Worm (Caenorhabditis elegans) whole organism, L2 larva: Measurements from ENCODE around the gene srh-300.

Source experiments
- C34F6.9 ChIP-seq: fragments of 150-350 bp; optimal IDR thresholded peaks from 2 replicates; lab custom pipeline; 2014; ENCODE audit warnings: missing biosample characterization, missing genetic modification characterization
- F13H6.1 ChIP-seq: sonication (generic microtip); optimal IDR thresholded peaks from 2 replicates; lab custom pipeline; 2016; ENCODE audit warnings: missing genetic modification characterization, missing compliant biosample characterization
- R02D3.7 ChIP-seq: fragments of 150-350 bp; optimal IDR thresholded peaks from 2 replicates; lab custom pipeline; 2014; ENCODE audit warnings: missing biosample characterization, missing genetic modification characterization
- Y55F3AM.14 ChIP-seq: fragments of 200-800 bp; sonication (Bioruptor generic); optimal IDR thresholded peaks from 2 replicates; lab custom pipeline; 2018; ENCODE audit warnings: mild to moderate bottlenecking, missing genetic modification characterization, missing compliant biosample characterization
- alr-1 ChIP-seq: fragments of 150-350 bp; optimal IDR thresholded peaks from 2 replicates; lab custom pipeline; 2014; ENCODE audit warnings: missing biosample characterization, missing genetic modification characterization
- aly-2 ChIP-seq: fragments of 150-350 bp; optimal IDR thresholded peaks from 2 replicates; lab custom pipeline; 2014; ENCODE audit warnings: missing biosample characterization, missing genetic modification characterization
- ama-1 ChIP-seq: fragments of 150-350 bp; optimal IDR thresholded peaks from 2 replicates; lab custom pipeline; 2018; ENCODE audit warnings: inconsistent platforms
- blmp-1 ChIP-seq: sonication (generic microtip); optimal IDR thresholded peaks from 2 replicates; lab custom pipeline; 2017; ENCODE audit warnings: missing genetic modification characterization, mild to moderate bottlenecking, missing compliant biosample characterization, antibody characterized with exemption, moderate library complexity; ENCODE audit not compliant: insufficient read depth
- ceh-16 ChIP-seq: fragments of 150-350 bp; optimal IDR thresholded peaks from 2 replicates; lab custom pipeline; 2014; ENCODE audit warnings: missing biosample characterization, missing genetic modification characterization
- crh-2 ChIP-seq: sonication (generic microtip); optimal IDR thresholded peaks from 2 replicates; lab custom pipeline; 2017; ENCODE audit warnings: missing biosample characterization, missing genetic modification characterization
- dmd-4 ChIP-seq: sonication (generic microtip); optimal IDR thresholded peaks from 2 replicates; lab custom pipeline; 2017; ENCODE audit warnings: missing biosample characterization, missing genetic modification characterization
- gmeb-1 ChIP-seq: fragments of 150-350 bp; optimal IDR thresholded peaks from 2 replicates; lab custom pipeline; 2014; ENCODE audit warnings: missing biosample characterization, missing genetic modification characterization
- lin-11 ChIP-seq: fragments of 150-350 bp; sonication (generic microtip); optimal IDR thresholded peaks from 2 replicates; lab custom pipeline; 2014; ENCODE audit warnings: missing biosample characterization, missing genetic modification characterization, inconsistent platforms, mixed read lengths
- lsy-2 ChIP-seq, 2 experiments: fragments of 150-350 bp in 1 of 2; sonication (generic microtip) in 1 of 2; optimal IDR thresholded peaks; 2 replicates each; lab custom pipeline; 2014 to 2017; ENCODE audit warnings: missing biosample characterization in 2 of 2, missing genetic modification characterization in 2 of 2
- mab-5 ChIP-seq: fragments of 150-350 bp; optimal IDR thresholded peaks from 2 replicates; lab custom pipeline; 2014; ENCODE audit warnings: missing biosample characterization, missing genetic modification characterization
- mbf-1 ChIP-seq: sonication (generic microtip); optimal IDR thresholded peaks from 2 replicates; lab custom pipeline; 2017; ENCODE audit warnings: missing biosample characterization, missing genetic modification characterization
- nhr-10 ChIP-seq: sonication (generic microtip); optimal IDR thresholded peaks from 2 replicates; lab custom pipeline; 2017; ENCODE audit warnings: missing biosample characterization, missing genetic modification characterization
- nhr-11 ChIP-seq: fragments of 150-350 bp; optimal IDR thresholded peaks from 2 replicates; lab custom pipeline; 2014; ENCODE audit warnings: missing biosample characterization, missing genetic modification characterization
- nhr-12 ChIP-seq: fragments of 150-350 bp; optimal IDR thresholded peaks from 2 replicates; lab custom pipeline; 2014; ENCODE audit warnings: missing biosample characterization, missing genetic modification characterization
- nhr-129 ChIP-seq: fragments of 150-350 bp; optimal IDR thresholded peaks from 2 replicates; lab custom pipeline; 2014; ENCODE audit warnings: missing biosample characterization, missing genetic modification characterization
- nhr-21 ChIP-seq: fragments of 150-350 bp; optimal IDR thresholded peaks from 2 replicates; lab custom pipeline; 2014; ENCODE audit warnings: missing biosample characterization, missing genetic modification characterization
- nhr-23 ChIP-seq: fragments of 150-350 bp; optimal IDR thresholded peaks from 2 replicates; lab custom pipeline; 2014; ENCODE audit warnings: missing biosample characterization, missing genetic modification reagents, missing genetic modification characterization
- nhr-237 ChIP-seq: fragments of 150-350 bp; optimal IDR thresholded peaks from 2 replicates; lab custom pipeline; 2014; ENCODE audit warnings: missing biosample characterization, missing genetic modification characterization
- nhr-25 ChIP-seq: fragments of 150-350 bp; sonication (generic microtip); optimal IDR thresholded peaks from 3 replicates; lab custom pipeline; 2014; ENCODE audit warnings: missing biosample characterization, missing genetic modification characterization
- nhr-6 ChIP-seq: fragments of 150-350 bp; optimal IDR thresholded peaks from 2 replicates; lab custom pipeline; 2014; ENCODE audit warnings: missing biosample characterization, missing genetic modification characterization
- nhr-77 ChIP-seq: fragments of 150-350 bp; optimal IDR thresholded peaks from 2 replicates; lab custom pipeline; 2014; ENCODE audit warnings: missing biosample characterization, missing genetic modification characterization
- peb-1 ChIP-seq: fragments of 150-350 bp; optimal IDR thresholded peaks from 2 replicates; lab custom pipeline; 2014; ENCODE audit warnings: missing biosample characterization, missing genetic modification characterization
- sem-4 ChIP-seq: fragments of 150-350 bp; optimal IDR thresholded peaks from 2 replicates; lab custom pipeline; 2014; ENCODE audit warnings: missing biosample characterization, missing genetic modification reagents, missing genetic modification characterization
- skn-1 ChIP-seq: sonication (generic microtip); optimal IDR thresholded peaks from 2 replicates; lab custom pipeline; 2017; ENCODE audit warnings: missing biosample characterization, missing genetic modification characterization
- sma-3 ChIP-seq: sonication (generic microtip); optimal IDR thresholded peaks from 2 replicates; lab custom pipeline; 2016; ENCODE audit warnings: missing genetic modification reagents, missing genetic modification characterization, missing compliant biosample characterization
- sma-9 ChIP-seq, 2 experiments: fragments of 150-350 bp in 1 of 2; sonication (generic microtip) in 1 of 2; optimal IDR thresholded peaks; 2 replicates each; lab custom pipeline; 2014 to 2016; ENCODE audit warnings: missing genetic modification characterization in 2 of 2, mild to moderate bottlenecking in 1 of 2, missing biosample characterization in 1 of 2, missing compliant biosample characterization in 1 of 2, missing genetic modification reagents in 1 of 2, moderate library complexity in 1 of 2
- unc-39 ChIP-seq: fragments of 150-350 bp; optimal IDR thresholded peaks from 2 replicates; lab custom pipeline; 2014; ENCODE audit warnings: missing biosample characterization, missing genetic modification characterization
- unc-55 ChIP-seq: fragments of 150-350 bp; sonication (generic microtip); optimal IDR thresholded peaks from 3 replicates; lab custom pipeline; 2014; ENCODE audit warnings: missing biosample characterization, missing genetic modification reagents, missing genetic modification characterization
- unc-62 ChIP-seq: fragments of 150-350 bp; optimal IDR thresholded peaks from 2 replicates; lab custom pipeline; 2014; ENCODE audit warnings: missing biosample characterization, missing genetic modification reagents, missing genetic modification characterization
- ztf-11 ChIP-seq: sonication (generic microtip); optimal IDR thresholded peaks from 2 replicates; lab custom pipeline; 2017; ENCODE audit warnings: missing biosample characterization, missing genetic modification characterization
- ztf-4 ChIP-seq: fragments of 150-350 bp; optimal IDR thresholded peaks from 2 replicates; lab custom pipeline; 2014; ENCODE audit warnings: missing biosample characterization, missing genetic modification characterization

The srh-300 gene

ce11 chrV:17802519-17802918, 19.4 kb upstream of the srh-300 start, which contains the start of the genes Y94A7B.11 and srh-292:
Y94A7B.11 (minus strand) TSS chrV:17802619.
srh-292 (plus strand) TSS chrV:17802769.
- TF ChIP-seq peb-1 (tag; lab: Kevin White, UChicago), result no peak
- no peak for TF ChIP-seq nhr-77
- TF ChIP-seq F13H6.1 (tag; lab: Kevin White, UChicago), result no peak
- no peak for TF ChIP-seq nhr-237
- TF ChIP-seq ztf-11 (tag; lab: Kevin White, UChicago), result no peak
- TF ChIP-seq unc-55 (GFP tag; lab: Kevin White, UChicago), result no peak
- no peak for TF ChIP-seq unc-39 (tag; lab: Kevin White, UChicago)
- no peak for TF ChIP-seq Y55F3AM.14 (GFP tag; lab: Kevin White, UChicago)
- TF ChIP-seq ama-1, result no peak
- no peak for TF ChIP-seq sma-3 (GFP tag; lab: Kevin White, UChicago)
- TF ChIP-seq sma-9 (GFP tag; optimal IDR thresholded peaks at IDR 0.05; lab: Kevin White, UChicago), result no peak
- TF ChIP-seq sma-9 (tag; optimal IDR thresholded peaks at IDR 0.05; lab: Kevin White, UChicago), result no peak
- TF ChIP-seq mbf-1 (tag; lab: Kevin White, UChicago), result no peak

- TF ChIP-seq R02D3.7 (tag; lab: Kevin White, UChicago) (no peak), ztf-4 (tag; lab: Kevin White, UChicago) (no peak), skn-1 (tag; lab: Kevin White, UChicago) (no peak), gmeb-1 (tag; lab: Kevin White, UChicago) (no peak), C34F6.9 (no peak), unc-62 (no peak), nhr-10 (tag; lab: Kevin White, UChicago) (no peak), unc-55 (GFP tag; lab: Kevin White, UChicago) (no peak)
Measured at ce11 chrV:17805323-17805722, 16.6 kb upstream of the srh-300 start, which contains the start of gene srh-291. srh-291 (plus strand) TSS chrV:17805623.

DNA sequence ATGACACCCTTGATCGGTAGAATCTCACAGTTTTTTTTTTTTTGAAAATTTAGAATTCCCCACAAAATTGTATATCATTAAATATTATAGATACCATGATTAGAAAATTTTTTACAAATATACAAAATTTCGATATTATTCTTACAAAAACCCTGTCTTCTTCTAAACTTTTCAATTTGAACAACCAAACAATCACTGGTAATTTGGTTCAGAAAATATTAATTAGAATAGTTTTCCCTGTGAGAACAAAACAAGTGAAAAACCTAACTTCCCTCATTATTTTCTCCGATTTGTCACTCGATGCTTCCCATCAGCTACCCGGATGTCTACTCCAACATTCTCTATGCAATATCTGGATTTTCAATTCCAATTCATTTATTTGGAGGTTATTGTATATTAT, 11.9 kb upstream of the srh-300 start, which contains the start of gene srh-296:
TSS of gene srh-296 (plus strand) at position 301 of the 400 bp plus-strand sequence.
- TF ChIP-seq blmp-1 (tag; lab: Kevin White, UChicago) (no peak), nhr-25 (tag; lab: Kevin White, UChicago) (no peak), nhr-12 (tag; lab: Kevin White, UChicago) (no peak), nhr-11 (tag; lab: Kevin White, UChicago) (no peak), ceh-16 (tag; lab: Kevin White, UChicago) (no peak), lsy-2 (tag; optimal IDR thresholded peaks at IDR 0.05; lab: Kevin White, UChicago) (no peak), nhr-23 (tag; lab: Kevin White, UChicago) (no peak), nhr-129 (tag; lab: Kevin White, UChicago) (no peak), nhr-6 (tag; lab: Kevin White, UChicago) (no peak), unc-39 (tag; lab: Kevin White, UChicago) (no peak), sem-4 (no peak), dmd-4 (tag; lab: Kevin White, UChicago) (no peak), mbf-1 (tag; lab: Kevin White, UChicago) (no peak)

ce11 chrV:17812127-17812526, 9.8 kb upstream of the srh-300 start:
- no peak for TF ChIP-seq crh-2
- TF ChIP-seq nhr-11 (tag; lab: Kevin White, UChicago), result no peak
- TF ChIP-seq alr-1 (tag; lab: Kevin White, UChicago), result no peak
- TF ChIP-seq nhr-129 (tag; lab: Kevin White, UChicago), result no peak
- TF ChIP-seq nhr-21 (tag; lab: Kevin White, UChicago), result no peak
- no peak for TF ChIP-seq mab-5 (tag; lab: Kevin White, UChicago)
- TF ChIP-seq aly-2 (tag; lab: Kevin White, UChicago), result no peak
- TF ChIP-seq unc-39 (tag; lab: Kevin White, UChicago), result no peak
- TF ChIP-seq nhr-12 (tag; lab: Kevin White, UChicago), result no peak
- TF ChIP-seq ztf-11 (tag; lab: Kevin White, UChicago), result no peak
- TF ChIP-seq lin-11 (tag; lab: Kevin White, UChicago), result no peak
- no peak for TF ChIP-seq nhr-77
- TF ChIP-seq unc-62, result no peak
- TF ChIP-seq ama-1, result no peak
- TF ChIP-seq, all 48 proteins: peak for 0
